Worm (Caenorhabditis elegans) whole organism, L1 larva: Measurements from ENCODE around the gene Y55B1BL.1.

Source experiments
- C16A3.4 ChIP-seq: fragments of 150-350 bp; optimal IDR thresholded peaks from 2 replicates; lab custom pipeline; 2014; ENCODE audit warnings: missing biosample characterization, missing genetic modification characterization
- alr-1 ChIP-seq: fragments of 200-800 bp; sonication (Bioruptor generic); optimal IDR thresholded peaks from 2 replicates; lab custom pipeline; 2018; ENCODE audit warnings: borderline replicate concordance, mild to moderate bottlenecking, missing genetic modification characterization, missing compliant biosample characterization
- aly-2 ChIP-seq: fragments of 150-350 bp; optimal IDR thresholded peaks from 2 replicates; lab custom pipeline; 2014; ENCODE audit warnings: missing biosample characterization, missing genetic modification characterization
- ama-1 ChIP-seq: fragments of 150-350 bp; optimal IDR thresholded peaks from 2 replicates; lab custom pipeline; 2014
- blmp-1 ChIP-seq: fragments of 150-350 bp; optimal IDR thresholded peaks from 2 replicates; lab custom pipeline; 2014; ENCODE audit warnings: missing biosample characterization, missing genetic modification characterization
- efl-3 ChIP-seq: fragments of 200-800 bp; sonication (Bioruptor generic); optimal IDR thresholded peaks from 2 replicates; lab custom pipeline; 2018; ENCODE audit warnings: mild to moderate bottlenecking, missing genetic modification characterization, missing compliant biosample characterization
- grh-1 ChIP-seq: fragments of 200-800 bp; sonication (Bioruptor generic); IDR thresholded peaks from 2 replicates; pipeline ENCODE4 v1.3.6; 2022; ENCODE audit warnings: missing genetic modification reagents, missing genetic modification characterization, missing compliant biosample characterization
- lin-15B ChIP-seq: fragments of 150-350 bp; sonication (generic microtip); optimal IDR thresholded peaks from 3 replicates; lab custom pipeline; 2014; ENCODE audit warnings: missing biosample characterization, missing genetic modification characterization
- nhr-11 ChIP-seq: fragments of 150-350 bp; optimal IDR thresholded peaks from 2 replicates; lab custom pipeline; 2014; ENCODE audit warnings: missing biosample characterization, missing genetic modification characterization
- nhr-12 ChIP-seq: sonication (generic microtip); optimal IDR thresholded peaks from 2 replicates; lab custom pipeline; 2017; ENCODE audit warnings: missing biosample characterization, missing genetic modification characterization
- nhr-237 ChIP-seq: fragments of 150-350 bp; optimal IDR thresholded peaks from 2 replicates; lab custom pipeline; 2014; ENCODE audit warnings: missing biosample characterization, missing genetic modification characterization
- nhr-28 ChIP-seq: fragments of 150-350 bp; optimal IDR thresholded peaks from 2 replicates; lab custom pipeline; 2014; ENCODE audit warnings: missing biosample characterization, missing genetic modification characterization
- nhr-84 ChIP-seq: sonication (generic microtip); optimal IDR thresholded peaks from 2 replicates; lab custom pipeline; 2017; ENCODE audit warnings: missing biosample characterization, missing genetic modification characterization
- skn-1 ChIP-seq: fragments of 150-350 bp; optimal IDR thresholded peaks from 2 replicates; lab custom pipeline; 2014; ENCODE audit warnings: missing biosample characterization, missing genetic modification characterization

- TF ChIP-seq nhr-237 (tag; lab: Kevin White, UChicago) (no peak), skn-1 (tag; lab: Kevin White, UChicago) (no peak), nhr-11 (tag; lab: Kevin White, UChicago) (no peak), nhr-28 (tag; lab: Kevin White, UChicago) (no peak), alr-1 (tag; lab: Kevin White, UChicago) (no peak), grh-1 (GFP tag; lab: Robert Waterston, UW) (no peak), nhr-84 (tag; lab: Kevin White, UChicago) (no peak), blmp-1 (tag; lab: Kevin White, UChicago) (no peak), C16A3.4 (no peak), nhr-12 (no peak), ama-1 (lab: Kevin White, UChicago) (no peak), lin-15B (no peak), efl-3 (no peak), aly-2 (no peak)
Measured at ce11 chrIII:352992-353391, 49.2 kb upstream of the Y55B1BL.1 start.
